Worm (Caenorhabditis elegans): ENCODE measurements around the gene sre-11.

Gene sre-11

ce11 chrV:7690637-7691036, 6.9 kb upstream of the sre-11 start:
- TF ChIP-seq mxl-1 (tag; optimal IDR thresholded peaks at IDR 0.05), result no peak
- no peak for TF ChIP-seq rpc-1 (optimal IDR thresholded peaks at IDR 0.05)
- TF ChIP-seq rpc-1 (tag; optimal IDR thresholded peaks at IDR 0.05), result no peak
- no peak for TF ChIP-seq nhr-120 (GFP tag; IDR thresholded peaks at IDR 0.05)
- TF ChIP-seq mes-4 (tag; optimal IDR thresholded peaks at IDR 0.05), result no peak
- no peak for TF ChIP-seq T07F8.4 (tag; optimal IDR thresholded peaks at IDR 0.05)
- TF ChIP-seq pha-4 (tag; optimal IDR thresholded peaks at IDR 0.05), result no peak
- no peak for TF ChIP-seq F22D6.2 (tag; optimal IDR thresholded peaks at IDR 0.05)
- no peak for TF ChIP-seq ztf-3 (GFP tag; optimal IDR thresholded peaks at IDR 0.05)
- no peak for TF ChIP-seq ceh-40 (GFP tag; IDR thresholded peaks at IDR 0.05)
- TF ChIP-seq akir-1 (GFP tag; optimal IDR thresholded peaks at IDR 0.05), result no peak
- no peak for TF ChIP-seq gei-17 (GFP tag; optimal IDR thresholded peaks at IDR 0.05)
- no peak for TF ChIP-seq hsf-1 (GFP tag; IDR thresholded peaks at IDR 0.05)
- no peak for TF ChIP-seq unc-130 (GFP tag; optimal IDR thresholded peaks at IDR 0.05)
- no peak for TF ChIP-seq D2030.7 (GFP tag; IDR thresholded peaks at IDR 0.05)
- no peak for TF ChIP-seq madf-8 (GFP tag; conservative IDR thresholded peaks at IDR 0.05)
- TF ChIP-seq T26A5.8 (tag; optimal IDR thresholded peaks at IDR 0.05), result no peak
- TF ChIP-seq hlh-12 (tag; optimal IDR thresholded peaks at IDR 0.05), result no peak
- no peak for TF ChIP-seq sdz-38 (tag; optimal IDR thresholded peaks at IDR 0.05)

- TF ChIP-seq F57A8.1 (GFP tag; optimal IDR thresholded peaks at IDR 0.05) (no peak), B0261.1 (tag; optimal IDR thresholded peaks at IDR 0.05) (no peak), T07F8.4 (tag; optimal IDR thresholded peaks at IDR 0.05) (no peak), ceh-79 (tag; optimal IDR thresholded peaks at IDR 0.05) (no peak), sptf-2 (GFP tag; optimal IDR thresholded peaks at IDR 0.05) (no peak), B0336.3 (GFP tag; IDR thresholded peaks at IDR 0.05) (no peak), F37B4.10 (GFP tag; IDR thresholded peaks at IDR 0.05) (no peak), tlf-1 (GFP tag; optimal IDR thresholded peaks at IDR 0.05) (no peak), rcor-1 (GFP tag; IDR thresholded peaks at IDR 0.05) (no peak), lin-35 (GFP tag; optimal IDR thresholded peaks at IDR 0.05) (no peak), snpc-3.4 (tag; optimal IDR thresholded peaks at IDR 0.05) (no peak), K12H6.12 (tag; optimal IDR thresholded peaks at IDR 0.05) (no peak), Y53G8AR.9 (GFP tag; conservative IDR thresholded peaks at IDR 0.05) (no peak)
These were observed 6.1 kb upstream of the sre-11 start, which contains the start of gene C12D5.9 for ce11 chrV:7689888-7690287. Gene C12D5.9 (minus strand): TSS chrV:7689988.

- no peak for TF ChIP-seq dpl-1 (GFP tag; optimal IDR thresholded peaks at IDR 0.05)
- TF ChIP-seq sea-2 (GFP tag; IDR thresholded peaks at IDR 0.05), result no peak
- no peak for TF ChIP-seq T07F8.4 (tag; optimal IDR thresholded peaks at IDR 0.05)
- no peak for TF ChIP-seq hlh-26 (GFP tag; conservative IDR thresholded peaks at IDR 0.05)
- TF ChIP-seq tlf-1 (GFP tag; optimal IDR thresholded peaks at IDR 0.05), result no peak
- TF ChIP-seq fkh-3 (tag; optimal IDR thresholded peaks at IDR 0.05), result no peak
- no peak for TF ChIP-seq B0035.1 (tag; optimal IDR thresholded peaks at IDR 0.05)
- TF ChIP-seq sdz-38 (tag; optimal IDR thresholded peaks at IDR 0.05), result no peak
- no peak for TF ChIP-seq dox-1 (GFP tag; IDR thresholded peaks at IDR 0.05)
- no peak for TF ChIP-seq nhr-90 (tag; optimal IDR thresholded peaks at IDR 0.05)
These were observed 2.4 kb upstream of the sre-11 start, which contains the start of the genes nhr-94 and nhr-152 for ce11 chrV:7686189-7686588. Gene nhr-94 (minus strand): TSS chrV:7686335. Gene nhr-152 (plus strand): TSS chrV:7686350.
